Worm (Caenorhabditis elegans) whole organism, L4 larva: ENCODE results near the gene ZK370.6.
A peak's percentile ranks its signal among the peaks of the same experiment; 100 is the strongest.

ENCODE experiments used
- F10B5.3 ChIP-seq: sonication (generic microtip); optimal IDR thresholded peaks from 2 replicates; lab custom pipeline; 2016; ENCODE audit warnings: mild to moderate bottlenecking, missing genetic modification characterization, missing compliant biosample characterization
- F49E8.2 ChIP-seq: sonication (generic microtip); optimal IDR thresholded peaks from 2 replicates; lab custom pipeline; 2016; ENCODE audit warnings: missing compliant biosample characterization, mild to moderate bottlenecking, missing genetic modification characterization, borderline replicate concordance
- T20F7.1 ChIP-seq: fragments of 200-800 bp; sonication (Bioruptor generic); optimal IDR thresholded peaks from 2 replicates; lab custom pipeline; 2018; ENCODE audit warnings: mild to moderate bottlenecking, missing genetic modification characterization, missing compliant biosample characterization
- Y75B8A.6 ChIP-seq: fragments of 200-800 bp; sonication (Bioruptor generic); IDR thresholded peaks from 2 replicates; pipeline ENCODE4 v1.3.6; 2022; ENCODE audit warnings: missing genetic modification reagents, missing genetic modification characterization, missing compliant biosample characterization
- aha-1 ChIP-seq: fragments of 150-350 bp; peaks from one replicate; lab custom pipeline; 2014; ENCODE audit warnings: missing biosample characterization, missing genetic modification characterization
- attf-4 ChIP-seq: sonication (generic microtip); optimal IDR thresholded peaks from 3 replicates; lab custom pipeline; 2017; ENCODE audit warnings: missing biosample characterization, missing genetic modification characterization
- ceh-32 ChIP-seq: sonication (generic microtip); optimal IDR thresholded peaks from 2 replicates; lab custom pipeline; 2016; ENCODE audit warnings: mild to moderate bottlenecking, missing genetic modification characterization, missing compliant biosample characterization; ENCODE audit not compliant: poor library complexity
- cey-2 ChIP-seq: sonication (generic microtip); optimal IDR thresholded peaks from 3 replicates; lab custom pipeline; 2017; ENCODE audit warnings: missing genetic modification characterization, mild to moderate bottlenecking, missing compliant biosample characterization, antibody characterized with exemption, borderline replicate concordance; ENCODE audit not compliant: insufficient read depth
- daf-16 ChIP-seq, 3 experiments: sonication (generic microtip); optimal IDR thresholded peaks; 2 replicates each; lab custom pipeline; 2016 to 2017; ENCODE audit warnings: missing genetic modification characterization in 3 of 3, missing genetic modification reagents in 3 of 3, mild to moderate bottlenecking in 2 of 3, missing compliant biosample characterization in 2 of 3, missing biosample characterization in 1 of 3, moderate library complexity in 1 of 3
- duxl-1 ChIP-seq: sonication (generic microtip); optimal IDR thresholded peaks from 2 replicates; lab custom pipeline; 2016; ENCODE audit warnings: mild to moderate bottlenecking, missing genetic modification characterization, moderate library complexity, missing compliant biosample characterization; ENCODE audit not compliant: poor library complexity
- dve-1 ChIP-seq: sonication (generic microtip); optimal IDR thresholded peaks from 2 replicates; lab custom pipeline; 2017; ENCODE audit warnings: antibody characterized with exemption, mild to moderate bottlenecking, missing genetic modification characterization, missing compliant biosample characterization; ENCODE audit not compliant: insufficient read depth
- hlh-30 ChIP-seq: sonication (generic microtip); optimal IDR thresholded peaks from 2 replicates; lab custom pipeline; 2017; ENCODE audit warnings: antibody characterized with exemption, mild to moderate bottlenecking, missing genetic modification characterization, missing compliant biosample characterization; ENCODE audit not compliant: insufficient read depth
- lim-7 ChIP-seq: fragments of 200-800 bp; sonication (Bioruptor generic); IDR thresholded peaks from 2 replicates; pipeline ENCODE4 v1.3.6; 2022; ENCODE audit warnings: missing genetic modification characterization, missing compliant biosample characterization
- lin-1 ChIP-seq: fragments of 200-800 bp; sonication (Bioruptor generic); IDR thresholded peaks from 2 replicates; pipeline ENCODE4 v1.3.6; 2022; ENCODE audit warnings: missing genetic modification reagents, missing genetic modification characterization, missing compliant biosample characterization
- lin-13 ChIP-seq: fragments of 150-350 bp; optimal IDR thresholded peaks from 2 replicates; lab custom pipeline; 2014; ENCODE audit warnings: missing biosample characterization, missing genetic modification reagents, missing genetic modification characterization
- lin-15B ChIP-seq: fragments of 150-350 bp; sonication (generic microtip); optimal IDR thresholded peaks from 3 replicates; lab custom pipeline; 2014; ENCODE audit warnings: missing biosample characterization, missing genetic modification characterization
- lin-39 ChIP-seq: fragments of 150-350 bp; optimal IDR thresholded peaks from 2 replicates; lab custom pipeline; 2014; ENCODE audit warnings: missing biosample characterization, missing genetic modification reagents, missing genetic modification characterization
- madf-9 ChIP-seq: fragments of 200-800 bp; sonication (Bioruptor generic); conservative IDR thresholded peaks from 2 replicates; pipeline ENCODE4 v1.3.6; 2022; ENCODE audit warnings: missing genetic modification reagents, missing genetic modification characterization, missing compliant biosample characterization
- mdl-1 ChIP-seq, 2 experiments: fragments of 150-350 bp in 1 of 2; sonication (generic microtip) in 1 of 2; optimal IDR thresholded peaks; 2 replicates each; lab custom pipeline; 2014 to 2017; ENCODE audit warnings: missing biosample characterization in 2 of 2, missing genetic modification characterization in 2 of 2
- mdt-29 ChIP-seq: fragments of 200-800 bp; sonication (Bioruptor generic); IDR thresholded peaks from 2 replicates; pipeline ENCODE4 v1.3.6; 2022; ENCODE audit warnings: missing genetic modification reagents, missing genetic modification characterization, missing compliant biosample characterization
- nhr-111 ChIP-seq: fragments of 200-800 bp; sonication (Bioruptor generic); optimal IDR thresholded peaks from 2 replicates; lab custom pipeline; 2018; ENCODE audit warnings: mild to moderate bottlenecking, missing genetic modification characterization, missing compliant biosample characterization
- nhr-237 ChIP-seq: sonication (generic microtip); optimal IDR thresholded peaks from 2 replicates; lab custom pipeline; 2017; ENCODE audit warnings: missing biosample characterization, missing genetic modification characterization
- nhr-25 ChIP-seq: sonication (generic microtip); optimal IDR thresholded peaks from 2 replicates; lab custom pipeline; 2017; ENCODE audit warnings: missing genetic modification characterization, mild to moderate bottlenecking, missing compliant biosample characterization, antibody characterized with exemption, moderate library complexity, borderline replicate concordance; ENCODE audit not compliant: insufficient read depth
- nhr-28 ChIP-seq: fragments of 150-350 bp; optimal IDR thresholded peaks from 2 replicates; lab custom pipeline; 2014; ENCODE audit warnings: missing biosample characterization, missing genetic modification characterization
- nhr-41 ChIP-seq: fragments of 200-800 bp; sonication (Bioruptor generic); IDR thresholded peaks from 2 replicates; pipeline ENCODE4 v1.3.6; 2022; ENCODE audit warnings: missing genetic modification reagents, missing genetic modification characterization, missing compliant biosample characterization
- nhr-6 ChIP-seq: fragments of 150-350 bp; optimal IDR thresholded peaks from 2 replicates; lab custom pipeline; 2014; ENCODE audit warnings: missing biosample characterization, missing genetic modification characterization
- nhr-77 ChIP-seq: fragments of 150-350 bp; optimal IDR thresholded peaks from 2 replicates; lab custom pipeline; 2014; ENCODE audit warnings: missing biosample characterization, missing genetic modification characterization
- pha-4 ChIP-seq, 2 experiments: fragments of 150-350 bp in 1 of 2; fragments of 200-800 bp in 1 of 2; sonication (Bioruptor generic) in 1 of 2; IDR thresholded peaks in 1 of 2; optimal IDR thresholded peaks in 1 of 2; 2 replicates each; pipeline versions ENCODE4 v1.3.6 to Lab custom; 2014 to 2022; ENCODE audit warnings: missing genetic modification characterization in 2 of 2, missing genetic modification reagents in 2 of 2, missing biosample characterization in 1 of 2, missing compliant biosample characterization in 1 of 2
- set-16 ChIP-seq: fragments of 200-800 bp; sonication (Bioruptor generic); IDR thresholded peaks from 2 replicates; pipeline ENCODE4 v1.3.6; 2022; ENCODE audit warnings: missing genetic modification reagents, missing genetic modification characterization, missing compliant biosample characterization
- skn-1 ChIP-seq: fragments of 150-350 bp; optimal IDR thresholded peaks from 2 replicates; lab custom pipeline; 2014; ENCODE audit warnings: missing biosample characterization, missing genetic modification characterization
- unc-62 ChIP-seq, 3 experiments: fragments of 150-350 bp in 1 of 3; sonication (generic microtip); optimal IDR thresholded peaks in 2 of 3; peaks in 1 of 3; 1 replicate in 1 of 3; 2 replicates in 2 of 3; lab custom pipeline; 2014 to 2017; ENCODE audit warnings: missing biosample characterization in 3 of 3, missing genetic modification characterization in 3 of 3, missing genetic modification reagents in 3 of 3, missing genotype in 1 of 3
- vab-7 ChIP-seq: fragments of 200-800 bp; sonication (Bioruptor generic); IDR thresholded peaks from 2 replicates; pipeline ENCODE4 v1.3.6; 2022; ENCODE audit warnings: missing genetic modification reagents, missing genetic modification characterization, missing compliant biosample characterization
- zip-11 ChIP-seq: fragments of 200-800 bp; sonication (Bioruptor generic); IDR thresholded peaks from 2 replicates; pipeline ENCODE4 v1.3.6; 2022; ENCODE audit warnings: missing genetic modification characterization, missing compliant biosample characterization
- ztf-11 ChIP-seq: fragments of 150-350 bp; optimal IDR thresholded peaks from 2 replicates; lab custom pipeline; 2014; ENCODE audit warnings: missing biosample characterization, missing genetic modification characterization
- ztf-7 ChIP-seq: fragments of 150-350 bp; optimal IDR thresholded peaks from 2 replicates; lab custom pipeline; 2014; ENCODE audit warnings: missing biosample characterization, missing genetic modification characterization

Gene ZK370.6

ce11 chrIII:8731310-8731709, 12.3 kb downstream of the ZK370.6 start, which contains the start of gene ZK370.4:
Gene ZK370.4, minus strand, starts transcription at chrIII:8731410.
- TF ChIP-seq aha-1 (tag; lab: Kevin White, UChicago) (peak; percentile 89), vab-7 (GFP tag; lab: Robert Waterston, UW) (no peak), F49E8.2 (tag; lab: Kevin White, UChicago) (no peak)

ce11 chrIII:8726019-8726894, 17.4 kb downstream of the ZK370.6 start:
- TF ChIP-seq unc-62 (GFP tag; optimal IDR thresholded peaks at IDR 0.05 in 1 of 2; lab: Kevin White, UChicago) (peak in 1 of 2 experiments; percentile 98), unc-62 (tag; optimal IDR thresholded peaks at IDR 0.05; lab: Kevin White, UChicago) (no peak), Y75B8A.6 (no peak), skn-1 (tag; lab: Kevin White, UChicago) (no peak), aha-1 (tag; lab: Kevin White, UChicago) (peak; percentile 60), F10B5.3 (tag; lab: Kevin White, UChicago) (no peak), zip-11 (GFP tag; lab: Robert Waterston, UW) (no peak)

ce11 chrIII:8725224-8725623, 18.4 kb downstream of the ZK370.6 start:
- no peak for TF ChIP-seq nhr-6 (tag; lab: Kevin White, UChicago)
- TF ChIP-seq cey-2 (tag; lab: Kevin White, UChicago): no peak
- no peak for TF ChIP-seq lin-15B (tag; lab: Kevin White, UChicago)
- no peak for TF ChIP-seq nhr-25 (tag; lab: Kevin White, UChicago)
- no peak for TF ChIP-seq vab-7 (GFP tag; lab: Robert Waterston, UW)
- no peak for TF ChIP-seq lin-39 (tag; lab: Kevin White, UChicago)
- TF ChIP-seq lin-1 (GFP tag; lab: Robert Waterston, UW): no peak
- TF ChIP-seq ztf-7 (tag; lab: Kevin White, UChicago): no peak
- no peak for TF ChIP-seq nhr-28
- TF ChIP-seq lim-7: no peak
- no peak for TF ChIP-seq lin-13 (GFP tag; lab: Kevin White, UChicago)

- TF ChIP-seq aha-1 (tag; lab: Kevin White, UChicago) (no peak), pha-4 (GFP tag; IDR thresholded peaks at IDR 0.05; lab: Robert Waterston, UW) (no peak), pha-4 (tag; optimal IDR thresholded peaks at IDR 0.05; lab: Kevin White, UChicago) (peak; percentile 83)
Observed at ce11 chrIII:8719769-8720252, 23.8 kb downstream of the ZK370.6 start, which contains the start of gene hipr-1. Gene hipr-1, plus strand, starts transcription at chrIII:8720202.

ce11 chrIII:8719105-8719504, 24.5 kb downstream of the ZK370.6 start:
- TF ChIP-seq unc-62 (GFP tag; optimal IDR thresholded peaks at IDR 0.05 in 1 of 2; lab: Kevin White, UChicago): no peak
- TF ChIP-seq unc-62 (tag; optimal IDR thresholded peaks at IDR 0.05; lab: Kevin White, UChicago): no peak
- TF ChIP-seq nhr-28: peak; percentile 93
- TF ChIP-seq, all 104 proteins: peak for 1

- TF ChIP-seq attf-4 (no peak), set-16 (GFP tag; lab: Robert Waterston, UW) (no peak), mdl-1 (tag; optimal IDR thresholded peaks at IDR 0.05; lab: Kevin White, UChicago) (no peak), madf-9 (no peak), zip-11 (GFP tag; lab: Robert Waterston, UW) (no peak), dve-1 (tag; lab: Kevin White, UChicago) (peak; percentile 49), aha-1 (tag; lab: Kevin White, UChicago) (peak; percentile 9), T20F7.1 (GFP tag; lab: Kevin White, UChicago) (peak; percentile 47), nhr-77 (tag; lab: Kevin White, UChicago) (peak; percentile 19), F10B5.3 (tag; lab: Kevin White, UChicago) (no peak), nhr-41 (no peak), duxl-1 (tag; lab: Kevin White, UChicago) (no peak), nhr-237 (tag; lab: Kevin White, UChicago) (no peak), nhr-28 (no peak), ceh-32 (tag; lab: Kevin White, UChicago) (no peak), daf-16 (GFP tag; optimal IDR thresholded peaks at IDR 0.05; lab: Kevin White, UChicago) (no peak), daf-16 (tag; optimal IDR thresholded peaks at IDR 0.05; lab: Kevin White, UChicago) (peak; percentile 72), ztf-11 (tag; lab: Kevin White, UChicago) (no peak), mdt-29 (no peak), hlh-30 (no peak), Y75B8A.6 (no peak), lin-39 (tag; lab: Kevin White, UChicago) (no peak), nhr-111 (no peak)
Observed at ce11 chrIII:8718592-8718991, 25.1 kb downstream of the ZK370.6 start.
